Worm (Caenorhabditis elegans) whole organism, late embryonic: Measurements from ENCODE around the gene hot-9.
"Not testable (repeated sequence)": the region's sequence is repeated elsewhere in the genome, so short reads cannot be mapped to it uniquely, and the experiment has no call there.

Source experiments
- nhr-11 ChIP-seq: fragments of 150-350 bp; optimal IDR thresholded peaks from 2 replicates; lab custom pipeline; 2014; ENCODE audit warnings: missing biosample characterization, missing genetic modification characterization
- pha-4 ChIP-seq: fragments of 150-350 bp; optimal IDR thresholded peaks from 2 replicates; lab custom pipeline; 2018; ENCODE audit warnings: missing biosample characterization, missing genetic modification reagents, missing genetic modification characterization
- pqm-1 ChIP-seq: sonication (generic microtip); optimal IDR thresholded peaks from 2 replicates; lab custom pipeline; 2016; ENCODE audit warnings: missing genetic modification characterization, missing compliant biosample characterization

- not testable (repeated sequence) for TF ChIP-seq pqm-1, pha-4, nhr-11 (tag; lab: Kevin White, UChicago)
Measured at ce11 chrIV:5066887-5067286, 21.6 kb upstream of the hot-9 start, which contains the start of gene ttbk-2.2.
